Fruit fly (Drosophila melanogaster) whole organism, embryonic: Measurements from ENCODE around the gene SMC1.
A peak's percentile ranks its signal among the peaks of the same experiment; 100 is the strongest.

ENCODE experiments used
- Abd-B ChIP-seq: fragments of 200-800 bp; sonication (Bioruptor generic); optimal IDR thresholded peaks from 2 replicates; lab custom pipeline; 2018; ENCODE audit warnings: missing biosample characterization, mild to moderate bottlenecking, missing genetic modification characterization, moderate library complexity
- CG10267 ChIP-seq: fragments of 200-800 bp; sonication (Bioruptor generic); optimal IDR thresholded peaks from 2 replicates; lab custom pipeline; 2018; ENCODE audit warnings: missing biosample characterization, mild to moderate bottlenecking, missing genetic modification characterization, moderate library complexity
- CG10321 ChIP-seq: fragments of 200-800 bp; sonication (Bioruptor generic); IDR thresholded peaks from 2 replicates; pipeline ENCODE4 v1.3.6; 2022; ENCODE audit warnings: missing biosample characterization, missing genetic modification characterization
- CG10431 ChIP-seq: fragments of 200-800 bp; sonication (Bioruptor generic); optimal IDR thresholded peaks from 3 replicates; lab custom pipeline; 2018; ENCODE audit warnings: missing biosample characterization, mild to moderate bottlenecking, missing genetic modification characterization
- CG15269 ChIP-seq: fragments of 200-800 bp; sonication (Bioruptor generic); optimal IDR thresholded peaks from 2 replicates; lab custom pipeline; 2018; ENCODE audit warnings: missing biosample characterization, mild to moderate bottlenecking, missing genetic modification characterization, moderate library complexity
- CG1602 ChIP-seq: fragments of 200-800 bp; sonication (Bioruptor generic); optimal IDR thresholded peaks from 3 replicates; lab custom pipeline; 2016; ENCODE audit warnings: missing biosample characterization, missing genetic modification characterization
- CG16813 ChIP-seq: fragments of 200-800 bp; sonication (Bioruptor generic); IDR thresholded peaks from 3 replicates; pipeline ENCODE4 v1.3.6; 2022; ENCODE audit warnings: missing biosample characterization, missing genetic modification characterization; ENCODE audit not compliant: partially characterized antibody
- CG17359 ChIP-seq: fragments of 200-800 bp; sonication (Bioruptor generic); optimal IDR thresholded peaks from 3 replicates; lab custom pipeline; 2018; ENCODE audit warnings: missing biosample characterization, mild to moderate bottlenecking, missing genetic modification characterization, moderate library complexity
- CG17385 ChIP-seq: fragments of 200-800 bp; sonication (Bioruptor generic); optimal IDR thresholded peaks from 3 replicates; lab custom pipeline; 2018; ENCODE audit warnings: missing biosample characterization, mild to moderate bottlenecking, missing genetic modification characterization
- CG17568 ChIP-seq: fragments of 200-800 bp; sonication (Bioruptor generic); optimal IDR thresholded peaks from 2 replicates; lab custom pipeline; 2018; ENCODE audit warnings: missing biosample characterization, mild to moderate bottlenecking, missing genetic modification characterization, moderate library complexity
- CG1792 ChIP-seq: fragments of 200-800 bp; sonication (Bioruptor generic); optimal IDR thresholded peaks from 2 replicates; lab custom pipeline; 2016; ENCODE audit warnings: missing biosample characterization, missing genetic modification characterization
- CG18011 ChIP-seq: fragments of 200-800 bp; sonication (Bioruptor generic); optimal IDR thresholded peaks from 2 replicates; lab custom pipeline; 2017; ENCODE audit warnings: missing biosample characterization, missing genetic modification characterization, mild to moderate bottlenecking, moderate library complexity, missing genotype
- CG2120 ChIP-seq: fragments of 200-800 bp; sonication (Bioruptor generic); optimal IDR thresholded peaks from 3 replicates; lab custom pipeline; 2016; ENCODE audit warnings: missing biosample characterization, missing genetic modification characterization
- CG3065 ChIP-seq: fragments of 200-800 bp; sonication (Bioruptor generic); optimal IDR thresholded peaks from 2 replicates; lab custom pipeline; 2016; ENCODE audit warnings: missing biosample characterization, missing genetic modification characterization
- CG8281 ChIP-seq: fragments of 200-800 bp; sonication (Bioruptor generic); optimal IDR thresholded peaks from 2 replicates; lab custom pipeline; 2018; ENCODE audit warnings: missing biosample characterization, mild to moderate bottlenecking, missing genetic modification characterization, moderate library complexity
- CG8359 ChIP-seq: fragments of 200-800 bp; sonication (Bioruptor generic); optimal IDR thresholded peaks from 2 replicates; lab custom pipeline; 2017; ENCODE audit warnings: missing biosample characterization, mild to moderate bottlenecking, missing genetic modification characterization, borderline replicate concordance
- CTCF ChIP-seq: fragments of 200-800 bp; sonication (Bioruptor generic); optimal IDR thresholded peaks from 2 replicates; lab custom pipeline; 2017; ENCODE audit warnings: missing biosample characterization, mild to moderate bottlenecking, missing genetic modification characterization, moderate library complexity
- Deaf1 ChIP-seq: fragments of 200-800 bp; optimal IDR thresholded peaks from 3 replicates; lab custom pipeline; 2019; ENCODE audit warnings: missing biosample characterization, mild to moderate bottlenecking, missing genetic modification characterization, moderate library complexity
- Dek ChIP-seq: fragments of 200-800 bp; sonication (Bioruptor generic); optimal IDR thresholded peaks from 3 replicates; lab custom pipeline; 2019; ENCODE audit warnings: missing biosample characterization, mild to moderate bottlenecking, missing genetic modification characterization, moderate library complexity
- HLH4C ChIP-seq: fragments of 200-800 bp; sonication (Bioruptor generic); IDR thresholded peaks from 3 replicates; pipeline ENCODE4 v1.3.6; 2022; ENCODE audit warnings: missing biosample characterization, missing genetic modification characterization; ENCODE audit not compliant: partially characterized antibody
- Hand ChIP-seq: fragments of 200-800 bp; sonication (Bioruptor generic); optimal IDR thresholded peaks from 2 replicates; lab custom pipeline; 2017; ENCODE audit warnings: mild to moderate bottlenecking, missing biosample characterization, missing genetic modification reagents, missing genetic modification characterization
- Hey ChIP-seq: fragments of 200-800 bp; sonication (Bioruptor generic); optimal IDR thresholded peaks from 3 replicates; lab custom pipeline; 2018; ENCODE audit warnings: missing biosample characterization, mild to moderate bottlenecking, missing genetic modification characterization
- Hr51 ChIP-seq, 2 experiments: fragments of 200-800 bp; sonication (Bioruptor generic); optimal IDR thresholded peaks; 2 replicates in 1 of 2; 3 replicates in 1 of 2; lab custom pipeline; 2016 to 2018; ENCODE audit warnings: missing biosample characterization in 2 of 2, missing genetic modification characterization in 2 of 2, mild to moderate bottlenecking in 1 of 2, moderate library complexity in 1 of 2
- Lhr ChIP-seq: fragments of 200-800 bp; sonication (Bioruptor generic); optimal IDR thresholded peaks from 3 replicates; lab custom pipeline; 2017; ENCODE audit warnings: mild to moderate bottlenecking, missing biosample characterization, missing genetic modification reagents, missing genetic modification characterization
- Med ChIP-seq: fragments of 200-800 bp; sonication (Bioruptor generic); peaks from one replicate; lab custom pipeline; 2016; ENCODE audit warnings: missing biosample characterization, missing genetic modification characterization, mild to moderate bottlenecking, inconsistent platforms, moderate library complexity
- Oli ChIP-seq: fragments of 200-800 bp; sonication (Bioruptor generic); optimal IDR thresholded peaks from 2 replicates; lab custom pipeline; 2018; ENCODE audit warnings: missing biosample characterization, mild to moderate bottlenecking, missing genetic modification characterization, moderate library complexity
- Scr ChIP-seq: fragments of 200-800 bp; sonication (Bioruptor generic); IDR thresholded peaks from 2 replicates; pipeline ENCODE4 v1.3.6; 2022; ENCODE audit warnings: missing biosample characterization, missing genetic modification characterization; ENCODE audit not compliant: partially characterized antibody
- Tbp ChIP-seq: fragments of >200 bp; optimal IDR thresholded peaks from 2 replicates; lab custom pipeline; 2018; ENCODE audit warnings: missing biosample characterization, missing genetic modification characterization
- Xbp1 ChIP-seq: fragments of 200-800 bp; sonication (Bioruptor generic); optimal IDR thresholded peaks from 3 replicates; lab custom pipeline; 2016; ENCODE audit warnings: missing biosample characterization, mild to moderate bottlenecking, missing genetic modification characterization
- abd-A ChIP-seq: fragments of 200-800 bp; sonication (Bioruptor generic); optimal IDR thresholded peaks from 3 replicates; lab custom pipeline; 2019; ENCODE audit warnings: missing biosample characterization, mild to moderate bottlenecking, missing genetic modification characterization, moderate library complexity
- ase ChIP-seq: fragments of 200-800 bp; sonication (Bioruptor generic); IDR thresholded peaks from 3 replicates; pipeline ENCODE4 v1.3.6; 2022; ENCODE audit warnings: missing biosample characterization, missing genetic modification characterization
- bowl ChIP-seq: fragments of 200-800 bp; sonication (Bioruptor generic); IDR thresholded peaks from 2 replicates; pipeline ENCODE4 v1.3.6; 2022; ENCODE audit warnings: missing biosample characterization, missing genetic modification characterization
- caup ChIP-seq: fragments of 200-800 bp; sonication (Bioruptor generic); optimal IDR thresholded peaks from 3 replicates; lab custom pipeline; 2017; ENCODE audit warnings: missing biosample characterization, mild to moderate bottlenecking, missing genetic modification characterization, moderate library complexity; ENCODE audit not compliant: severe bottlenecking
- cwo ChIP-seq: fragments of 200-800 bp; sonication (Bioruptor generic); optimal IDR thresholded peaks from 3 replicates; lab custom pipeline; 2017; ENCODE audit warnings: missing biosample characterization, missing genetic modification characterization, mild to moderate bottlenecking, moderate library complexity, missing genetic modification reagents
- dan ChIP-seq: fragments of 200-800 bp; sonication (Bioruptor generic); IDR thresholded peaks from 2 replicates; pipeline ENCODE4 v1.3.6; 2022; ENCODE audit warnings: missing biosample characterization, missing genetic modification characterization
- eve ChIP-seq, 2 experiments: fragments of >200 bp; optimal IDR thresholded peaks; 2 replicates each; lab custom pipeline; 2017; ENCODE audit warnings: missing biosample characterization in 2 of 2, missing genetic modification characterization in 2 of 2
- eyg ChIP-seq: fragments of 200-800 bp; sonication (Bioruptor generic); optimal IDR thresholded peaks from 3 replicates; lab custom pipeline; 2016; ENCODE audit warnings: missing biosample characterization, missing genetic modification characterization
- ftz-f1 ChIP-seq: fragments of 200-800 bp; sonication (Bioruptor generic); optimal IDR thresholded peaks from 2 replicates; lab custom pipeline; 2016; ENCODE audit warnings: missing biosample characterization, missing genetic modification characterization
- gcm ChIP-seq: fragments of 200-800 bp; sonication (Bioruptor generic); optimal IDR thresholded peaks from 2 replicates; lab custom pipeline; 2019; ENCODE audit warnings: missing biosample characterization, mild to moderate bottlenecking, missing genetic modification characterization, moderate library complexity
- ham ChIP-seq: fragments of 200-800 bp; sonication (Bioruptor generic); IDR thresholded peaks from 2 replicates; pipeline ENCODE4 v1.3.6; 2022; ENCODE audit warnings: missing biosample characterization, missing genetic modification characterization
- hbn ChIP-seq: fragments of 200-800 bp; sonication (Bioruptor generic); IDR thresholded peaks from 2 replicates; pipeline ENCODE4 v1.3.6; 2022; ENCODE audit warnings: missing biosample characterization, missing genetic modification characterization; ENCODE audit not compliant: partially characterized antibody
- knrl ChIP-seq: fragments of 200-800 bp; sonication (Bioruptor generic); IDR thresholded peaks from 3 replicates; pipeline ENCODE4 v1.3.6; 2022; ENCODE audit warnings: missing biosample characterization, missing genetic modification characterization; ENCODE audit not compliant: partially characterized antibody
- mam ChIP-seq: fragments of 200-800 bp; sonication (Bioruptor generic); optimal IDR thresholded peaks from 3 replicates; lab custom pipeline; 2016; ENCODE audit warnings: missing biosample characterization, missing genetic modification characterization
- pnt ChIP-seq: fragments of 200-800 bp; sonication (Bioruptor generic); optimal IDR thresholded peaks from 3 replicates; lab custom pipeline; 2016; ENCODE audit warnings: missing biosample characterization, missing genetic modification characterization
- pros ChIP-seq: fragments of 200-800 bp; sonication (Bioruptor generic); optimal IDR thresholded peaks from 3 replicates; lab custom pipeline; 2019; ENCODE audit warnings: missing biosample characterization, mild to moderate bottlenecking, missing genetic modification characterization, moderate library complexity
- sisA ChIP-seq: fragments of 200-800 bp; sonication (Bioruptor generic); IDR thresholded peaks from 2 replicates; pipeline ENCODE4 v1.3.6; 2022; ENCODE audit warnings: missing biosample characterization, missing genetic modification characterization
- slbo ChIP-seq: fragments of 200-800 bp; sonication (Bioruptor generic); IDR thresholded peaks from 2 replicates; pipeline ENCODE4 v1.3.6; 2022; ENCODE audit warnings: missing biosample characterization, missing genetic modification characterization
- stc ChIP-seq: fragments of 200-800 bp; sonication (Bioruptor generic); IDR thresholded peaks from 2 replicates; pipeline ENCODE4 v1.3.6; 2022; ENCODE audit warnings: missing biosample characterization, missing genetic modification characterization
- trh ChIP-seq: fragments of 200-800 bp; sonication (Bioruptor generic); optimal IDR thresholded peaks from 2 replicates; lab custom pipeline; 2016; ENCODE audit warnings: missing biosample characterization, missing genetic modification characterization
- tx ChIP-seq: fragments of 200-800 bp; sonication (Bioruptor generic); optimal IDR thresholded peaks from 2 replicates; lab custom pipeline; 2016; ENCODE audit warnings: missing biosample characterization, missing genetic modification characterization
- wek ChIP-seq: fragments of 200-800 bp; sonication (Bioruptor generic); optimal IDR thresholded peaks from 3 replicates; lab custom pipeline; 2018; ENCODE audit warnings: missing biosample characterization, mild to moderate bottlenecking, missing genetic modification characterization, moderate library complexity

The SMC1 gene

DNA sequence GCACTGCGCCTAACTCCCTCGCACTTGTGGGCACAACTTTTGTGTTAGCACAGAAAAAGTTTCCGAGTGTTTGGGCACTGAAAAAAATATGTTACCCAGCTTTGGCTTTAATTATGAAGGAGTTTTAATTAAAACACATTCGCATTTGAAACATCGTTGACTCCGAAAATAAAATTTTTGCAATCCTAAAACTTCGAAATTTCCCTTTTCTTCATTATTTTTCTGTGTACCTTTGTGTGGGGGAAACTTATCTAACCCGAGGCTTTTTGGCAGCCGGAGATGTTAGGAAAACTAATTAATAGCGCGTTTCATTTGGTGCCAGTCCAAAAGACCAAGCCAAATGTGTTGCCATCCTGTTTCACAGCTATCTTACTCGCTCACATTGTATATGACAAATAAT lies 33.6 kb downstream of the SMC1 start (continued):
- TF ChIP-seq CG8281 (tag; lab: Kevin White, UChicago) (no peak), CG17359 (tag; lab: Kevin White, UChicago) (peak; percentile 7), CG2120 (GFP tag; lab: Kevin White, UChicago) (peak; percentile 35), Abd-B (GFP tag; lab: Kevin White, UChicago) (no peak), Deaf1 (tag; lab: Kevin White, UChicago) (no peak), wek (GFP tag; lab: Kevin White, UChicago) (no peak), eve (GFP tag; optimal IDR thresholded peaks at IDR 0.05; lab: Kevin White, UChicago) (peak in 1 of 2 experiments; percentile 41), gcm (GFP tag; lab: Kevin White, UChicago) (no peak), CG8359 (no peak), CG17568 (GFP tag; lab: Kevin White, UChicago) (no peak), CG17385 (GFP tag; lab: Kevin White, UChicago) (peak; percentile 14), CTCF (GFP tag; lab: Kevin White, UChicago) (no peak), stc (GFP tag; lab: Robert Waterston, UW) (0 out of 2 replicates have a peak, but pooled peaks have one; percentile 23), Dek (tag; lab: Kevin White, UChicago) (peak; percentile 27), CG1792 (GFP tag; lab: Kevin White, UChicago) (no peak), cwo (GFP tag; lab: Kevin White, UChicago) (peak; percentile 14), Hand (GFP tag; lab: Kevin White, UChicago) (peak; percentile 31), Hr51 (GFP tag; optimal IDR thresholded peaks at IDR 0.05; lab: Kevin White, UChicago) (peak in 1 of 2 experiments; percentile 29), Oli (peak; percentile 20), CG3065 (GFP tag; lab: Kevin White, UChicago) (no peak), bowl (GFP tag; lab: Robert Waterston, UW) (no peak), CG1602 (GFP tag; lab: Kevin White, UChicago) (no peak), eyg (GFP tag; lab: Kevin White, UChicago) (no peak), sisA (no peak), Tbp (GFP tag; lab: Kevin White, UChicago) (no peak), tx (GFP tag; lab: Kevin White, UChicago) (no peak), Med (peak; percentile 81), HLH4C (GFP tag; lab: Robert Waterston, UW) (no peak), hbn (no peak), ftz-f1 (no peak), CG15269 (tag; lab: Kevin White, UChicago) (peak; percentile 17), Hey (tag; lab: Kevin White, UChicago) (no peak), Xbp1 (GFP tag; lab: Kevin White, UChicago) (no peak), knrl (GFP tag; lab: Robert Waterston, UW) (no peak), trh (no peak), ase (GFP tag; lab: Robert Waterston, UW) (no peak), mam (GFP tag; lab: Kevin White, UChicago) (peak; percentile 0), abd-A (tag; lab: Kevin White, UChicago) (no peak), pnt (GFP tag; lab: Kevin White, UChicago) (no peak), CG10321 (GFP tag; lab: Robert Waterston, UW) (no peak), caup (GFP tag; lab: Kevin White, UChicago) (no peak), CG10267 (no peak), CG16813 (GFP tag; lab: Robert Waterston, UW) (no peak), CG18011 (GFP tag; lab: Kevin White, UChicago) (no peak), ham (GFP tag; lab: Robert Waterston, UW) (no peak), Scr (GFP tag; lab: Robert Waterston, UW) (no peak), slbo (GFP tag; lab: Robert Waterston, UW) (peak; percentile 46; the same call in 1 of the 2 replicates), CG10431 (GFP tag; lab: Kevin White, UChicago) (no peak), dan (GFP tag; lab: Robert Waterston, UW) (no peak), Lhr (GFP tag; lab: Kevin White, UChicago) (no peak), pros (GFP tag; lab: Kevin White, UChicago) (no peak)
